Fruit fly (Drosophila melanogaster) whole organism, embryonic: ENCODE data around the gene Ir76b.

Source experiments
- Bdp1 ChIP-seq: fragments of 200-800 bp; sonication (Bioruptor generic); optimal IDR thresholded peaks from 3 replicates; lab custom pipeline; 2016; ENCODE audit warnings: missing biosample characterization, missing genetic modification characterization
- Bgb ChIP-seq: fragments of 200-800 bp; sonication (Bioruptor generic); IDR thresholded peaks from 2 replicates; pipeline ENCODE4 v1.3.6; 2022; ENCODE audit warnings: missing biosample characterization, missing genetic modification characterization; ENCODE audit not compliant: partially characterized antibody
- CG1024 ChIP-seq: fragments of 200-800 bp; sonication (Bioruptor generic); IDR thresholded peaks from 2 replicates; pipeline ENCODE4 v1.3.6; 2022; ENCODE audit warnings: missing biosample characterization, missing genetic modification characterization
- CG10543 ChIP-seq: fragments of 200-800 bp; sonication (Bioruptor generic); optimal IDR thresholded peaks from 3 replicates; lab custom pipeline; 2017; ENCODE audit warnings: missing biosample characterization, mild to moderate bottlenecking, missing genetic modification characterization, moderate library complexity
- CG10565 ChIP-seq: fragments of 200-800 bp; sonication (Bioruptor generic); optimal IDR thresholded peaks from 3 replicates; lab custom pipeline; 2016; ENCODE audit warnings: missing biosample characterization, mild to moderate bottlenecking, missing genetic modification characterization
- CG11696 ChIP-seq: fragments of 200-800 bp; sonication (Bioruptor generic); IDR thresholded peaks from 2 replicates; pipeline ENCODE4 v1.3.6; 2022; ENCODE audit warnings: missing biosample characterization, missing genetic modification characterization
- CG11723 ChIP-seq: fragments of 200-800 bp; sonication (Bioruptor generic); optimal IDR thresholded peaks from 2 replicates; lab custom pipeline; 2017; ENCODE audit warnings: missing biosample characterization, mild to moderate bottlenecking, missing genetic modification characterization
- CG12659 ChIP-seq: fragments of 200-800 bp; sonication (Bioruptor generic); optimal IDR thresholded peaks from 3 replicates; lab custom pipeline; 2017; ENCODE audit warnings: mild to moderate bottlenecking, missing biosample characterization, missing genetic modification reagents, missing genetic modification characterization
- CG12769 ChIP-seq: fragments of 200-800 bp; sonication (Bioruptor generic); optimal IDR thresholded peaks from 2 replicates; lab custom pipeline; 2019; ENCODE audit warnings: missing biosample characterization, mild to moderate bottlenecking, missing genetic modification characterization, moderate library complexity
- CG13624 ChIP-seq: fragments of 200-800 bp; sonication (Bioruptor generic); optimal IDR thresholded peaks from 2 replicates; lab custom pipeline; 2016; ENCODE audit warnings: missing biosample characterization, missing genetic modification characterization
- CG13775 ChIP-seq: fragments of 200-800 bp; sonication (Bioruptor generic); optimal IDR thresholded peaks from 3 replicates; lab custom pipeline; 2017; ENCODE audit warnings: missing biosample characterization, mild to moderate bottlenecking, missing genetic modification characterization
- CG15073 ChIP-seq: fragments of 200-800 bp; sonication (Bioruptor generic); optimal IDR thresholded peaks from 2 replicates; lab custom pipeline; 2016; ENCODE audit warnings: missing biosample characterization, missing genetic modification characterization
- CG1603 ChIP-seq: fragments of 200-800 bp; sonication (Bioruptor generic); optimal IDR thresholded peaks from 2 replicates; lab custom pipeline; 2019; ENCODE audit warnings: missing biosample characterization, mild to moderate bottlenecking, missing genetic modification characterization, moderate library complexity
- CG16813 ChIP-seq: fragments of 200-800 bp; sonication (Bioruptor generic); IDR thresholded peaks from 3 replicates; pipeline ENCODE4 v1.3.6; 2022; ENCODE audit warnings: missing biosample characterization, missing genetic modification characterization; ENCODE audit not compliant: partially characterized antibody
- CG17361 ChIP-seq: fragments of 200-800 bp; sonication (Bioruptor generic); IDR thresholded peaks from 3 replicates; pipeline ENCODE4 v1.3.6; 2022; ENCODE audit warnings: missing biosample characterization, missing genetic modification characterization
- CG17802 ChIP-seq: fragments of 200-800 bp; sonication (Bioruptor generic); optimal IDR thresholded peaks from 2 replicates; lab custom pipeline; 2018; ENCODE audit warnings: missing biosample characterization, mild to moderate bottlenecking, missing genetic modification characterization, moderate library complexity
- CG2129 ChIP-seq: fragments of 200-800 bp; sonication (Bioruptor generic); IDR thresholded peaks from 2 replicates; pipeline ENCODE4 v1.3.6; 2022; ENCODE audit warnings: missing biosample characterization, missing genetic modification characterization; ENCODE audit not compliant: partially characterized antibody
- CG2199 ChIP-seq: fragments of 200-800 bp; sonication (Bioruptor generic); IDR thresholded peaks from 3 replicates; pipeline ENCODE4 v1.3.6; 2022; ENCODE audit warnings: missing biosample characterization, missing genetic modification characterization
- CG30020 ChIP-seq: fragments of 200-800 bp; optimal IDR thresholded peaks from 2 replicates; lab custom pipeline; 2019; ENCODE audit warnings: missing biosample characterization, mild to moderate bottlenecking, missing genetic modification characterization, moderate library complexity
- CG31224 ChIP-seq: fragments of 200-800 bp; sonication (Bioruptor generic); IDR thresholded peaks from 2 replicates; pipeline ENCODE4 v1.3.6; 2022; ENCODE audit warnings: missing biosample characterization, missing genetic modification characterization
- CG31441 ChIP-seq: fragments of 200-800 bp; sonication (Bioruptor generic); IDR thresholded peaks from 2 replicates; pipeline ENCODE4 v1.3.6; 2022; ENCODE audit warnings: missing biosample characterization, missing genetic modification characterization
- CG7372 ChIP-seq: fragments of 200-800 bp; sonication (Bioruptor generic); IDR thresholded peaks from 2 replicates; pipeline ENCODE4 v1.3.6; 2022; ENCODE audit warnings: missing biosample characterization, missing genetic modification characterization
- CG7839 ChIP-seq: fragments of 200-800 bp; sonication (Bioruptor generic); optimal IDR thresholded peaks from 3 replicates; lab custom pipeline; 2018; ENCODE audit warnings: missing biosample characterization, mild to moderate bottlenecking, missing genetic modification characterization, moderate library complexity
- CG8478 ChIP-seq: fragments of >200 bp; optimal IDR thresholded peaks from 2 replicates; lab custom pipeline; 2018
- CG9215 ChIP-seq: fragments of 200-800 bp; sonication (Bioruptor generic); IDR thresholded peaks from 2 replicates; pipeline ENCODE4 v1.3.6; 2022; ENCODE audit warnings: missing biosample characterization, missing genetic modification characterization
- CTCF ChIP-seq: fragments of 200-800 bp; sonication (Bioruptor generic); optimal IDR thresholded peaks from 2 replicates; lab custom pipeline; 2017; ENCODE audit warnings: missing biosample characterization, mild to moderate bottlenecking, missing genetic modification characterization, moderate library complexity
- Dad ChIP-seq: fragments of 200-800 bp; sonication (Bioruptor generic); optimal IDR thresholded peaks from 3 replicates; lab custom pipeline; 2016; ENCODE audit warnings: missing biosample characterization, missing genetic modification characterization
- Eip74EF ChIP-seq, 2 experiments: fragments of 200-800 bp in 1 of 2; fragments of >200 bp in 1 of 2; sonication (Bioruptor generic) in 1 of 2; optimal IDR thresholded peaks; 2 replicates each; lab custom pipeline; 2017 to 2019; ENCODE audit warnings: missing biosample characterization in 2 of 2, missing genetic modification characterization in 2 of 2, mild to moderate bottlenecking in 1 of 2, moderate library complexity in 1 of 2
- HLH4C ChIP-seq: fragments of 200-800 bp; sonication (Bioruptor generic); IDR thresholded peaks from 3 replicates; pipeline ENCODE4 v1.3.6; 2022; ENCODE audit warnings: missing biosample characterization, missing genetic modification characterization; ENCODE audit not compliant: partially characterized antibody
- Max ChIP-seq: fragments of 200-800 bp; sonication (Bioruptor generic); optimal IDR thresholded peaks from 2 replicates; lab custom pipeline; 2016; ENCODE audit warnings: missing biosample characterization, mild to moderate bottlenecking, missing genetic modification characterization
- Med ChIP-seq: fragments of 200-800 bp; sonication (Bioruptor generic); peaks from one replicate; lab custom pipeline; 2016; ENCODE audit warnings: missing biosample characterization, missing genetic modification characterization, mild to moderate bottlenecking, inconsistent platforms, moderate library complexity
- Neu2 ChIP-seq: fragments of 200-800 bp; sonication (Bioruptor generic); optimal IDR thresholded peaks from 3 replicates; lab custom pipeline; 2016; ENCODE audit warnings: missing biosample characterization, missing genetic modification characterization, borderline replicate concordance
- Oaz ChIP-seq: fragments of 200-800 bp; sonication (Bioruptor generic); IDR thresholded peaks from 2 replicates; pipeline ENCODE4 v1.3.6; 2022; ENCODE audit warnings: missing biosample characterization, missing genetic modification characterization
- Tbp ChIP-seq: fragments of >200 bp; optimal IDR thresholded peaks from 2 replicates; lab custom pipeline; 2018; ENCODE audit warnings: missing biosample characterization, missing genetic modification characterization
- Xrp1 ChIP-seq: fragments of 200-800 bp; sonication (Bioruptor generic); IDR thresholded peaks from 2 replicates; pipeline ENCODE4 v1.3.6; 2022; ENCODE audit warnings: missing biosample characterization, missing genetic modification characterization
- caup ChIP-seq: fragments of 200-800 bp; sonication (Bioruptor generic); optimal IDR thresholded peaks from 3 replicates; lab custom pipeline; 2017; ENCODE audit warnings: missing biosample characterization, mild to moderate bottlenecking, missing genetic modification characterization, moderate library complexity; ENCODE audit not compliant: severe bottlenecking
- chinmo ChIP-seq: fragments of 200-800 bp; sonication (Bioruptor generic); IDR thresholded peaks from 4 replicates; pipeline ENCODE4 v1.3.6; 2022; ENCODE audit warnings: missing biosample characterization, missing genetic modification characterization; ENCODE audit not compliant: partially characterized antibody
- esg ChIP-seq: fragments of 200-800 bp; sonication (Bioruptor generic); conservative IDR thresholded peaks from 2 replicates; pipeline ENCODE4 v1.3.6; 2022; ENCODE audit warnings: missing biosample characterization, missing genetic modification characterization
- eyg ChIP-seq: fragments of 200-800 bp; sonication (Bioruptor generic); optimal IDR thresholded peaks from 3 replicates; lab custom pipeline; 2016; ENCODE audit warnings: missing biosample characterization, missing genetic modification characterization
- fd96Cb ChIP-seq: fragments of 200-800 bp; sonication (Bioruptor generic); optimal IDR thresholded peaks from 2 replicates; lab custom pipeline; 2018; ENCODE audit warnings: missing biosample characterization, mild to moderate bottlenecking, missing genetic modification characterization, moderate library complexity
- h ChIP-seq: fragments of >200 bp; optimal IDR thresholded peaks from 2 replicates; lab custom pipeline; 2017
- inv ChIP-seq: fragments of 200-800 bp; sonication (Bioruptor generic); IDR thresholded peaks from 2 replicates; pipeline ENCODE4 v1.3.6; 2022; ENCODE audit warnings: missing biosample characterization, missing genetic modification characterization; ENCODE audit not compliant: partially characterized antibody
- jumu ChIP-seq: fragments of 200-800 bp; sonication (Bioruptor generic); optimal IDR thresholded peaks from 3 replicates; lab custom pipeline; 2016; ENCODE audit warnings: missing biosample characterization, missing genetic modification characterization
- klu ChIP-seq: fragments of 200-800 bp; sonication (Bioruptor generic); IDR thresholded peaks from 2 replicates; pipeline ENCODE4 v1.3.6; 2022; ENCODE audit warnings: missing biosample characterization, missing genetic modification characterization
- ranshi ChIP-seq: fragments of 200-800 bp; sonication (Bioruptor generic); IDR thresholded peaks from 2 replicates; pipeline ENCODE4 v1.3.6; 2022; ENCODE audit warnings: missing biosample characterization, missing genetic modification characterization
- ro ChIP-seq: fragments of 200-800 bp; sonication (Bioruptor generic); IDR thresholded peaks from 2 replicates; pipeline ENCODE4 v1.3.6; 2022; ENCODE audit warnings: missing biosample characterization, missing genetic modification characterization
- sc ChIP-seq, 3 experiments: fragments of >200 bp in 2 of 3; fragments of 200-800 bp in 1 of 3; sonication (Bioruptor generic) in 1 of 3; optimal IDR thresholded peaks; 2 replicates in 2 of 3; 3 replicates in 1 of 3; lab custom pipeline; 2017; ENCODE audit warnings: mild to moderate bottlenecking in 1 of 3, missing biosample characterization in 1 of 3, missing genetic modification characterization in 1 of 3, missing genetic modification reagents in 1 of 3
- sisA ChIP-seq: fragments of 200-800 bp; sonication (Bioruptor generic); IDR thresholded peaks from 2 replicates; pipeline ENCODE4 v1.3.6; 2022; ENCODE audit warnings: missing biosample characterization, missing genetic modification characterization
- tap ChIP-seq: fragments of 200-800 bp; optimal IDR thresholded peaks from 3 replicates; lab custom pipeline; 2019; ENCODE audit warnings: missing biosample characterization, mild to moderate bottlenecking, missing genetic modification characterization, moderate library complexity
- unpg ChIP-seq: fragments of 200-800 bp; sonication (Bioruptor generic); optimal IDR thresholded peaks from 3 replicates; lab custom pipeline; 2018; ENCODE audit warnings: missing biosample characterization, mild to moderate bottlenecking, missing genetic modification characterization, moderate library complexity
- yki ChIP-seq: fragments of >200 bp; optimal IDR thresholded peaks from 3 replicates; lab custom pipeline; 2018

The Ir76b gene

dm6 chr3L:20112797-20113368 is 1.5 kb upstream of the Ir76b start, which contains the start of gene CG14187 (continued):
- TF ChIP-seq CG11696 (GFP tag; lab: Robert Waterston, UW): no peak
- TF ChIP-seq ro (GFP tag; lab: Robert Waterston, UW): no peak
- TF ChIP-seq CG12659 (GFP tag; lab: Kevin White, UChicago): no peak
- no peak for TF ChIP-seq sisA (GFP tag; lab: Robert Waterston, UW)
- no peak for TF ChIP-seq CG17361
- no peak for TF ChIP-seq CG7839 (tag; lab: Kevin White, UChicago)
- no peak for TF ChIP-seq CG10543 (GFP tag; lab: Kevin White, UChicago)
- TF ChIP-seq Eip74EF (GFP tag; optimal IDR thresholded peaks at IDR 0.05; lab: Kevin White, UChicago): no peak
- TF ChIP-seq CG2199: no peak
- TF ChIP-seq Dad: no peak
- TF ChIP-seq CG15073 (GFP tag; lab: Kevin White, UChicago): no peak
- no peak for TF ChIP-seq CG8478 (lab: Kevin White, UChicago)
- TF ChIP-seq inv (GFP tag; lab: Robert Waterston, UW): peak; percentile 44; the same call in 1 of the 2 replicates
- TF ChIP-seq jumu (GFP tag; lab: Kevin White, UChicago): no peak
- no peak for TF ChIP-seq esg (GFP tag; lab: Robert Waterston, UW)
- no peak for TF ChIP-seq sc (optimal IDR thresholded peaks at IDR 0.05; lab: Kevin White, UChicago)
- no peak for TF ChIP-seq sc (GFP tag; optimal IDR thresholded peaks at IDR 0.05; lab: Kevin White, UChicago)
- 0 out of 2 replicates have a peak, but pooled peaks have one; percentile 11 for TF ChIP-seq CG31441 (GFP tag; lab: Robert Waterston, UW)
- TF ChIP-seq chinmo (GFP tag; lab: Robert Waterston, UW): peak; percentile 58; the same call in 1 of the 4 replicates
- no peak for TF ChIP-seq CG10565 (GFP tag; lab: Kevin White, UChicago)
- peak; percentile 74 for TF ChIP-seq Bgb (GFP tag; lab: Robert Waterston, UW)
- TF ChIP-seq klu: no peak
- TF ChIP-seq Med: peak; percentile 35
- TF ChIP-seq Bdp1 (GFP tag; lab: Kevin White, UChicago): no peak
- no peak for TF ChIP-seq CG13775 (GFP tag; lab: Kevin White, UChicago)
- TF ChIP-seq Tbp (GFP tag; lab: Kevin White, UChicago): no peak
- no peak for TF ChIP-seq CG9215 (GFP tag; lab: Robert Waterston, UW)
- TF ChIP-seq fd96Cb (tag; lab: Kevin White, UChicago): no peak
- TF ChIP-seq CG12769: no peak
- no peak for TF ChIP-seq CG1603 (tag; lab: Kevin White, UChicago)
- no peak for TF ChIP-seq Max
- no peak for TF ChIP-seq ranshi (GFP tag; lab: Robert Waterston, UW)
- TF ChIP-seq Xrp1 (GFP tag; lab: Robert Waterston, UW): peak; percentile 40; the same call in 1 of the 2 replicates
- no peak for TF ChIP-seq tap
- peak; percentile 32 for TF ChIP-seq unpg (GFP tag; lab: Kevin White, UChicago)
- TF ChIP-seq CG1024: no peak
- TF ChIP-seq CG30020 (tag; lab: Kevin White, UChicago): no peak
- no peak for TF ChIP-seq Oaz
- no peak for TF ChIP-seq CG31224 (GFP tag; lab: Robert Waterston, UW)
- TF ChIP-seq CG2129 (GFP tag; lab: Robert Waterston, UW): no peak
- peak; percentile 89 for TF ChIP-seq CTCF (GFP tag; lab: Kevin White, UChicago)
- TF ChIP-seq HLH4C (GFP tag; lab: Robert Waterston, UW): no peak
- TF ChIP-seq h (lab: Kevin White, UChicago): no peak
- TF ChIP-seq caup (GFP tag; lab: Kevin White, UChicago): no peak
- TF ChIP-seq yki (lab: Kevin White, UChicago): no peak
- TF ChIP-seq eyg (GFP tag; lab: Kevin White, UChicago): no peak
- no peak for TF ChIP-seq CG13624 (GFP tag; lab: Kevin White, UChicago)
- TF ChIP-seq CG11723 (GFP tag; lab: Kevin White, UChicago): no peak
- no peak for TF ChIP-seq CG17802 (tag; lab: Kevin White, UChicago)
- TF ChIP-seq CG7372 (GFP tag; lab: Robert Waterston, UW): no peak
- no peak for TF ChIP-seq Neu2 (GFP tag; lab: Kevin White, UChicago)
- TF ChIP-seq CG16813: no peak
